Worm (Caenorhabditis elegans) whole organism, L4/young adult: ENCODE measurements around the gene T27E9.2.

ENCODE experiments used
- W03F9.2 ChIP-seq: fragments of 150-350 bp; optimal IDR thresholded peaks from 2 replicates; lab custom pipeline; 2014; ENCODE audit warnings: missing biosample characterization, missing genetic modification characterization
- him-1 ChIP-seq: sonication (generic microtip); optimal IDR thresholded peaks from 2 replicates; lab custom pipeline; 2016; ENCODE audit warnings: missing genotype, missing genetic modification reagents, missing genetic modification characterization, missing compliant biosample characterization

DNA sequence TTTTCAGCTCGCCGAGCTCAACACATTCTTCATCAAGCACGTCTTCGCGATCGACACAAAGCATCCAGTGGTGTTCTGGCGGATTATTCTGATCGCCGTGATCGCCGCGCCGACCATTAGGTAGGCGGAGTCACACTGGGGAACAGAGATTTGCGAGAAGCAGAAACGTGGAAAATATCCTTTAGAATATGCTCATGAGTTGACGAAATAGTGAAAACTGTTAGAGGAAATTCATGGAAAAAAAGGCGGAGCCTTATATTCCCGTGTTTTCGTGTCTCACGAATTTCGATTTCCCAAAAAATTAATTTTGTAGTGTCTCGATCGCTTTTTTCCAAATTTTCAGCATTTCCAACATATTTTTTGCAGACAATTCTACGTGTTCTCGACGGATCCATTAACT, 12.1 kb upstream of the T27E9.2 start:
- TF ChIP-seq him-1 (tag; lab: Kevin White, UChicago) (no peak), W03F9.2 (tag; lab: Kevin White, UChicago) (no peak)
